Fruit fly (Drosophila melanogaster): ENCODE measurements around the gene CG46303.

CG46303 gene

DNA sequence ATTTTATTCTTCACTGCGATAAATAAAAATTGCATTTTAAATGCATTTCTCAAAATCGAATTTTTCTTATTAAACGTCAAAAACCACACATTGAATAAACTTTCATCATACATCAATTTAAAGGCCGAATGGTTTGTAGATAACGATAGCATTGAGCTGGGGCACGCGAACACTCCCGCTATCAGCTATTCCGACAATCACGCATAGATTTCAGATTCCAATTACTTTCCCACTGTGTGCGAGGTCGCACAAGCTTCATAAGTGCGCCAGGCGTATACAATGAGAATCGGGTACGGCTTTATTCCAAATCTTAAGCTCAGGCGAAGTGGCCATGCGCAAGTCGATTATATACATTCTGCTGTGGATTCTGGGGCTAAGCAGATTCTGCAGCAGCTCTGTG, at the start of gene CG46303:
Gene CG46303 (plus strand): TSS at position 223 of the 400 bp plus-strand sequence.
- TF ChIP-seq CG17801 (GFP tag; optimal IDR thresholded peaks at IDR 0.05; ENCODE audit: partially characterized antibody): no peak

DNA sequence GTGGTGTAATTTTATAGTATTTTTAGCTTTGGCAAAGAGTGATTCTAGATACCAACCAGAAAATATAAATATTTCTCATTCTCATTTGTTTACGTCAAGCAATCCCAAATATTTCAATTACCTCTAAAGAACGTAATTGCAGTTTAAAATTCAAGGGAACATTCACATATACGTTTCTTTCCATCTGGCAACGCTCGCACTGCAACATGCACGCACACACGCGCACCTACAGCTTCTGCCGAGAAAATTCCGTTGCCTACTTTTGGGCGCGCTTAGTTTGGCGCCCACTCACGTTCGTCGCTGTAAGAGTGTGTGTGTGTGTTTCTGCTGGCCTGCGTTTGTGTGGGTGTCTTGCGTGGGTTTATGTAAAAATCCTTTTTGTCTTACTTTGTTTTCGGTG, 49.3 kb upstream of the CG46303 start:
- TF ChIP-seq CG17801 (GFP tag; optimal IDR thresholded peaks at IDR 0.05; ENCODE audit: partially characterized antibody): no peak

DNA sequence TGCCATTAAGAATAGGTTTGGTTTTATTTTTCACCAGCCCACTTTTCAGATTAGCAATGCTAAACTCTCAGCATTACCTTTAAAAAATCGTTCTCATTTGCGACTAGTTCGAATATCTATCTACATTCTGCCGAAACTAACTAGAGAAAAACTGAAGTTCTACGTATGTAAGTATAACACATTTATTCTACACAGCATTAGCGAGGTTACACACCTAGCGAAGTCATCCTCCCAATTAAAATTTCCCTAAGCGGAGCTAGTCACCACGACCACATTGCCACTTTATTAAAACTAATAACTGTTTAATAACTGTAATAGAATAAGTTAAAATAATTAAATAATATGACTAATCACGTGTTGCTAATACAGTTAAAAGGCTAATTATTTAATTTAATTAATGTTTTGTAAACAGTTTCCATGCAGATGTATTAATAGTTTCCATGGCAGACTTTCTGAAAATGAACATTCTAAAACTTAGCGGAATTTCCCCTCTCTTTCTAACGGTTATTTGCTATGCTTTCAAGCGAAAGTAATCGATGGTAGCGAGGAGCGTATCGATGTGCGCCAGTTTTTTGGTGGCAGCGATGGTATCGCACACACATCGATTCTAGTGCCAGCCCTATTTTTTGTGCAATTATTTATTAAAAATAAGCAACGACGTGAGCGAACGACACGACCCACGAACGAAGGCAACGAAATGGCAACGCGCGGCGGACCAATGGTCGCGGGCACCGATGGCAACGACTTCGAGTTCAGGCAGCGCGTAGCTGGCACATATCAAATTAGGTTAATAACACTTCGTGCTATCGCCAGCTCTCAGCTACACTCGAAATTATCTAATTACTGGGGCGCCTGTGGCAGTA, 42.8 kb upstream of the CG46303 start, which contains the start of gene jagn:
Gene jagn (plus strand): TSS at position 585 of the 863 bp plus-strand sequence.
- peak; percentile 50 for TF ChIP-seq CG17801 (GFP tag; optimal IDR thresholded peaks at IDR 0.05; ENCODE audit: partially characterized antibody)

DNA sequence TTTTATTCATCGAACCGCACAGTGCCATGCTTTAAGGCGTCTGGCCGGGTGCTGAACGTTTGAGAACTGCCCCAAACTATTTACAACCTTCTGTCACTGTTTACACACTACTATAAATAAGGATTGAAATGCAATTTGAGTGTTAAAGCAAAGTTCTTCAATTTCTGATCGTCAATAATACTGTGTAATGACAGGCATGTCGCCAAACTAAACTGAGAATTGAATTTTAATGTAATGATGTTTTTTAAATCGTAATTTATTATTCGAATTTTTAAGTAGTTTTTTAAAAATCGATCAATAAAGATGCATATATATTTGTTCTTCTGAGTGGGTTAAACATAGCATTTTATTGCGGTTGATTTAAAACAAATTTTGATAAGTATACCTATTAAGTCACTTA, 40.8 kb upstream of the CG46303 start, which contains the start of gene CG2082:
Gene CG2082 (minus strand): TSS at position 101 of the 400 bp plus-strand sequence.
- no peak for TF ChIP-seq CG17801 (GFP tag; optimal IDR thresholded peaks at IDR 0.05; ENCODE audit: partially characterized antibody)

DNA sequence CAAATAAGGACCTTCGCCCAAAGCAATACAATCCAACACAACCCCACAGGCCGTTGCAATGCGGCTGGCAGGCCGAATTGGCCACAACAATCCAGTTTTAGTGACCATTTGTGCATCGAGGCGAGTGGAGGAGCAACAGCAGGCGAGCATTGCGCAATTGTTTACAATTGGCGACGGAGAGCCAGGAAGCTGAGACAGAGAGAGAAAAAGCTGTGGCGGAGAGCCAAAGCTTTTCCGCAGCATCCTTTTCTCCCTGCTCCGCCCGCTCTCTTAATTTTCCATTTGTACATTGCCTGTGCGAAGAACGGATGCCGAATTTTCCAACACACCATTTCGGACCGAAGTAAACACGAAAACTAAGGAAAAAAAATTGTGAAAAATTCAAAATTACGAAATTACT, 40.3 kb upstream of the CG46303 start, which contains the start of gene kat-60L1:
Gene kat-60L1 (plus strand): TSS at position 301 of the 400 bp plus-strand sequence.
- no peak for TF ChIP-seq CG17801 (GFP tag; optimal IDR thresholded peaks at IDR 0.05; ENCODE audit: partially characterized antibody)

DNA sequence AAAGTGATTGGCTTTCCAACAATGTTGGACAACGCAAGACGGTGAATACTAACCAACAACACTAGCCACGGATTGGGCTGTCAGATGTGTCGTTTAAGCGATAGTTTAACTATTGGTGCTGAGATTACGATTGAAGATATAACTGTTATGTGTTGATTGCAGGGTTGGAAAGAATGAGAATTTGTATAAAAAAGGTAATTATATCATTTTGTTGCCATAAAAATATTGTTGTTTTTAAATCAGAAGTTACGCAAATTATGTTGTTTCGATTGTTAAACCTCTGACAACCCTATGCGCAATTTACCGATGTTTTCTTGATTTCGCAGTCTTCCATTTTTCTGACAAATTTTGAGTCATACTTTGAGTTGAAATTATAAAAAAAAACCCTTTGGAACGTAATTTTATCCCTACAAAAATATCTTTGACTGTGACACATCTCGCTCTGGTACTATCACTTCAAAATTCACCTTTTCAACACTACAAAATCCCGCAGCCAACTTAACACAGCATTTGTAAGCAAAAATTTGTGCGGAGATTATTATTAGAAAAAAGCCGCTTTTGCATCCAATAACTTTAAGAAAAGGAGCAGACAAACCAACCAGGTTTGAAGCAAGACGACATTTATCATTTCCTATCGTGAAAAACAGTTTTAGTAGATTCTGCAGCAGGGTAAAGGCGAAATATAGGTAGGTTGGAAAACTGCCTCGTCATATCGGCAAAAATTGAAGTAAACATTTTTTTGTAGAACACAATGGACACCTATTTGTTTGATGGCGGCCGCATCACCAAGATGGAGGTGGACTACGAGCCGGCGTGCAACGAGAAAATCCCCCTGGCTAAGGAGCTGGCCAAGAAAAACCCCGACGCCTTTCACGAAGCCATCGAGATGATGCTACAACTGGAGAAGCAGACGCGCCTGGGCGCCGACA, 32.5 kb upstream of the CG46303 start, which contains the start of the genes Hat1 and Rpn5:
Gene Hat1 (minus strand): TSS at position 360 of the 929 bp plus-strand sequence.
Gene Rpn5 (plus strand): TSS at position 469 of the 929 bp plus-strand sequence.
- peak; percentile 78 for TF ChIP-seq CG17801 (GFP tag; optimal IDR thresholded peaks at IDR 0.05; ENCODE audit: partially characterized antibody)

DNA sequence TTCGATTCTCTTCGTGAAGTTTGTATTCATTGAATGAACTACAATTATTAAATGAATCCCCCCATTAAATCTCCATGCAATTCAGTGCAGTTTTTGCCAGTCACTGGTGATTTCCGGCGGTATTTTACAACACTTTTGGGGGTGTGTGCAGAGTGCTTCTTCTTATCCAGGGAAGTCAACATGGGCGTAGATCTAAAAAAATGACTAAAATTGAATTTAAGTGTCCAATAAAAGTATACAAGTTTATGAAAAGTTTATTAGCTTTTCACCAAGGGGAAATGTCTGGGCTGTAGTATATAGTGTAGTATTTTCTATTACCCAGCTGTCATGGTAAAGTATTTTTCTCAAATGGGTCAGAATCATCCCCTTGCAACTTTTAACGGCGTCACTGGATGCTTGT, 30.3 kb upstream of the CG46303 start, which contains the start of gene Hpf1:
Gene Hpf1 (plus strand): TSS at position 383 of the 400 bp plus-strand sequence.
- TF ChIP-seq CG17801 (GFP tag; optimal IDR thresholded peaks at IDR 0.05; ENCODE audit: partially characterized antibody): peak; percentile 99

DNA sequence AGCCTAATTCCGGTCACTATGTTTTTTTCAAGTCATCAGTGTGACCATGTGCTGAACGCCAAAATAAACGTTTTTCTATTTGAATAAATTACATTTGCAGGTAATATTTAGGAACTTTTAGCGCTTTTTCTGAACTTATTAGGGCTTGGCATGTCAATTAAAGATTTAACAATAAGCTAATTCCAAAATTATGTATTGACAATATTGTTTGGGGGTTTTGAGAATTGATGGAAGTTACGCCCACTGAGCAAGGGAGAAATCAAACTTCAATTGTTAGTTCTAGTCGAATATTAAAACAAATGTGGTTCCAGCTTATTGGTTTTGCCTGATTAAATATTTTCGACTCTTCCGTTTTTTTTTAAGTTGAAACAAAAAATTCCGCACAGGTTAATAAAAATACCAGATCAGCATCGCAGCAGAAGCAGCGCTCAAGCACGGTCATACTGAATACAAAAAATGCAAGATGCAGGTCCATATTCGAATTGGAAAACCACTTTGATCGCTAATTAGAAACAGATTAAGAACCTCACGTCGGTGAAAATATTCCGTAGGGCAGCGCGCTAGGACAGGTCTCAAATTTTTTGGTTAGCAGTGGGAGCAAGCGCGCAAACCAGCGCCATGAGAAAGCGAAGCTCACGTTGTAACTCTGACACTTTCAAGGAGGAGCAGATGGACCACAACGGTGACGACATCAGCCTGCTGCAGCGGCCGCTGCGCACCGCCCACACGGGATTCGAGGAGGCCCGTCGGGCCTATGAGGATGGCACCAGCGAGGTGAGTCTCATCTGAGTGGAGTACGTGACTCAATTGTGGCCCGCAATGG, 27.3 kb upstream of the CG46303 start, which contains the start of the genes PSMG1 and CG10979:
Gene PSMG1 (minus strand): TSS at position 51 of the 823 bp plus-strand sequence.
Gene CG10979 (plus strand): TSS at position 439 of the 823 bp plus-strand sequence.
- no peak for TF ChIP-seq CG17801 (GFP tag; optimal IDR thresholded peaks at IDR 0.05; ENCODE audit: partially characterized antibody)

DNA sequence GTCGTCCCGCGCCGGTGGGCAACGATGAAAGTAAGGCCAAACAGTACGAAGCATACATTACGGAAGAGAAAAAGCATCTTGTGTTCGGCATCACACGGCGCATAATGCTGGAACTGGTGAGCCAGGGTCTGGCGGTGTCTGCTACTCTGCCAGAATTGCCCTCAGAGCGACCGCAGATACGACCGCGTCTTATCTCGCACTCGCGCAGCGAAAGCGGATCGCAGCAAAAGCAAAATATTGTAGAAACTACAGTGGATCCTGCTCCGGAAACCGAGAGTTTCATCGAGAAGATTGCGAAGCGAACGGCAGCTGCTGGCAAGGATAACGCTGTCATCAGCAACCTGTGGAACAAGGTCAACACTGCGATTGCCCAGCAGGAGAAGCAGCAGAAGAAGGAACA, 24.1 kb upstream of the CG46303 start:
- TF ChIP-seq CG17801 (GFP tag; optimal IDR thresholded peaks at IDR 0.05; ENCODE audit: partially characterized antibody): no peak

DNA sequence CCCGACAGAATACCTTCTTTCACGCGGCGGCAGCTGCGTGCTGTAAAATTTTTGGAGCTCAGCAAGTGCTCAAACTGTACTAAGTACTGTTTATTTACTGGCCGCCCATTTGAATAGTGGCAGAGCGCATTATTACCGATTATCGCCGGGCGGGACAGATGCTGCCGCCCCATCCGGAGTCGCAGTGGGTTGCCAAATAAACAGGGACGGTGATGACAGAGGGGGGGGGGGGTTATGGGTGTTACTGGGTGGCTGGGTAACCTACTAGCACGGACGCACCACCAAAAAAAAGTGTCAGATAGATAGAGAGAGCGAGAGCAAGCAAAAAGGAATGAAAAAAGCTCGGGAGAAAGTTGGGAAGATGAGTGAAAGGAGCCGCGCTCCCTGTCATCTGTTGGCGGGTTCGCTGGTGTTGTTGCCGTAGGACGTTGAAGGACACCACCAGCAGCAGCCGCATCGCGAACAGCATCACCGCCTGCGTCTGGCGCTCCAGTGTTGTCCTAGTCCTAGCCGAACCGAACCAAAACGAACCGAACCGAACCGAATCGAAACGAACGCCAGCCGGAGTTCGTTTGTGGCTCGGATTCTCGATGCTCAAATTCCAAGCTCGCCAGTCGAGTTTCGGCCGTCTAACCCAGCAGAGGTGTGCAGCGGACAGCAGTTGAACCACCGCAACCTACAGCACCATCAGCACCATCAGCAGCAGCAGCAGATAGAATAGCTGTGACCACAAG, 19.9 kb upstream of the CG46303 start, which contains the start of gene CG11000:
Gene CG11000 (plus strand): TSS at position 626 of the 734 bp plus-strand sequence.
- no peak for TF ChIP-seq CG17801 (GFP tag; optimal IDR thresholded peaks at IDR 0.05; ENCODE audit: partially characterized antibody)

DNA sequence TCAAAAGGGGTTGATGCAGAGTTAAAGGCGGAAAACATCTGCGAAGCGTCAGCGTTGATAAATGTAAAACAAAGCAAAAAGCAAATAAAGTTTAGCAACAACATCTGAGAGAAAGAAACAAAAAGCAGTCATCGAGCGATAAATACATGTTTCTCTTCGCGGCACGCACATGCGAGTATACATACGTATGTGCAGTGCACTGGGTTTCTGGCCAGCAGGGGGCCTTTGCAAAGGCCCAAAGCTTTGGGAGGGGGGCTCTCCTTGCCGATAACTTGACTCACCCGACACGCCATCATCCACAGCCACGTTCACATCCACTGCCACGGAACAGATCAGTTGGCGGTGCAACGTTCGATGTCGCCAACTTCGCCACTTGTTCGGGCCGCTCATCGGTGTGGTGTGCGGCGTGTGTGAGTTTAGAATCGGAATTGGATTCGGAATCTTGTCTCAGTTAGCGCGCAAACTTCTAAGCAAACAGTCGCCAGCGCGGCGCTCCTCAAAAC, 8.6 kb upstream of the CG46303 start, which contains the start of gene CG42675:
Gene CG42675 (plus strand): TSS at position 453 of the 503 bp plus-strand sequence.
- TF ChIP-seq CG17801 (GFP tag; optimal IDR thresholded peaks at IDR 0.05; ENCODE audit: partially characterized antibody): no peak

DNA sequence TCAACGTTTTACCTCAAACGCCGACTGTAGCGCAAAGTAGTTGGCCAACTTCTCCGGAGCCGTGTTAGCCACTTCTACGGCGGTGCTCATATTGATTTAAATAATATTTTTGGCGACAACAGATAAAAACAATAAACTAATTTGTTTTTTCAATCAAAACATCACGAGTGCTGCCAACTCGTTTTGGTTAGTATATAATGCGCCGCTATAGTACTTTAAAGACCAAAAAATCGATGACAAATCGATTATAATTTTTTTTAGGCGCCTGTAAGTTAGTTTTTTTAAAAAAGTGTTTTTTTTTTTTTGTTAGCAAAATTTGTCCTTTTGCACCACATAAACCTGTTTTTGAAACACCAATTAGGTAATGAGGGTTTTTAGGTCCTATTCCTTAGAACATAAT, 529 bp upstream of the CG46303 start, which contains the start of gene Hpr1:
Gene Hpr1 (minus strand): TSS at position 198 of the 400 bp plus-strand sequence.
- no peak for TF ChIP-seq CG17801 (GFP tag; optimal IDR thresholded peaks at IDR 0.05; ENCODE audit: partially characterized antibody)

DNA sequence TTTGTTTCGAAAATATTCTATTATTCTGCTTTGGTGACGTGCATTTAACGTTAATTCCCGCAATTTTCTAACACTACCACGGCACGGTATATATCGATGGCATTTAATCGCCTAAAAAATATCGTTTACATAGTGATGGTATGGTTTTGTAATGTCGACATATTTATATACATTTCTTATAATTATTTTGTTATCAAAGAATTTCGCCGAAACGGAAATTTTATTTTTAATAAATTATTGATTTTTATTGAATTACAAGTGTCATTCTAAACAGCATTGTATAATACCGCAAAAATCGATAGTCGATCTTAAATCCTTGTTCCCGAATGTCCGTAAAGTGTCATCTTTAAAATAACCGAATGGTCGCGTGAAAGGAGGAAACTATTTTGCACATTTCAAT, 2.7 kb downstream of the CG46303 start, which contains the start of the genes Sec20 and dgrn:
Gene Sec20 (minus strand): TSS at position 77 of the 400 bp plus-strand sequence.
Gene dgrn (plus strand): TSS at position 160 of the 400 bp plus-strand sequence.
- TF ChIP-seq CG17801 (GFP tag; optimal IDR thresholded peaks at IDR 0.05; ENCODE audit: partially characterized antibody): peak; percentile 71
